Fruit fly (Drosophila melanogaster) whole organism: ENCODE data around the gene MtnE.

Experiments used
- pan ChIP-seq: fragments of >200 bp; optimal IDR thresholded peaks from 2 replicates; lab custom pipeline; 2017
- psq ChIP-seq: fragments of >200 bp; optimal IDR thresholded peaks from 2 replicates; lab custom pipeline; 2017
- usp ChIP-seq: fragments of >200 bp; optimal IDR thresholded peaks from 2 replicates; lab custom pipeline; 2017; ENCODE audit warnings: missing biosample characterization, missing genetic modification characterization, mixed read lengths

- TF ChIP-seq pan (no peak), psq (no peak), usp (GFP tag; lab: Kevin White, UChicago) (no peak)
Observed at dm6 chr3R:20554300-20554699, 19.8 kb upstream of the MtnE start, which contains the start of gene att-ORFB.
